Worm (Caenorhabditis elegans) whole organism, L3 larva: ENCODE measurements around the gene spe-49.

ENCODE experiments used
- R02D3.7 ChIP-seq: fragments of 150-350 bp; optimal IDR thresholded peaks from 2 replicates; lab custom pipeline; 2014; ENCODE audit warnings: missing biosample characterization, missing genetic modification characterization
- ZK546.5 ChIP-seq: sonication (generic microtip); optimal IDR thresholded peaks from 2 replicates; lab custom pipeline; 2017; ENCODE audit warnings: missing biosample characterization, missing genetic modification characterization
- aly-2 ChIP-seq: fragments of 150-350 bp; optimal IDR thresholded peaks from 2 replicates; lab custom pipeline; 2014; ENCODE audit warnings: missing biosample characterization, missing genetic modification characterization
- ama-1 ChIP-seq: fragments of 150-350 bp; optimal IDR thresholded peaks from 2 replicates; lab custom pipeline; 2018
- ceh-28 ChIP-seq: fragments of 150-350 bp; optimal IDR thresholded peaks from 2 replicates; lab custom pipeline; 2014; ENCODE audit warnings: missing biosample characterization, missing genetic modification reagents, missing genetic modification characterization
- ceh-82 ChIP-seq: fragments of 150-350 bp; optimal IDR thresholded peaks from 2 replicates; lab custom pipeline; 2014; ENCODE audit warnings: missing biosample characterization, missing genetic modification characterization
- ceh-9 ChIP-seq: sonication (generic microtip); optimal IDR thresholded peaks from 2 replicates; lab custom pipeline; 2018; ENCODE audit warnings: missing biosample characterization, missing genetic modification characterization
- egl-27 ChIP-seq: sonication (generic microtip); optimal IDR thresholded peaks from 4 replicates; lab custom pipeline; 2017; ENCODE audit warnings: missing biosample characterization, missing genetic modification reagents, missing genetic modification characterization
- elt-1 ChIP-seq: fragments of 150-350 bp; optimal IDR thresholded peaks from 2 replicates; lab custom pipeline; 2014; ENCODE audit warnings: missing biosample characterization, missing genetic modification characterization
- elt-2 ChIP-seq: sonication (generic microtip); optimal IDR thresholded peaks from 2 replicates; lab custom pipeline; 2016; ENCODE audit warnings: missing genetic modification reagents, mild to moderate bottlenecking, missing genetic modification characterization, missing compliant biosample characterization
- elt-3 ChIP-seq, 3 experiments: fragments of 150-350 bp in 1 of 3; sonication (generic microtip) in 2 of 3; optimal IDR thresholded peaks; 2 replicates in 2 of 3; 4 replicates in 1 of 3; lab custom pipeline; 2014 to 2017; ENCODE audit warnings: missing biosample characterization in 3 of 3, missing genetic modification characterization in 3 of 3
- fkh-10 ChIP-seq: sonication (generic microtip); optimal IDR thresholded peaks from 2 replicates; lab custom pipeline; 2017; ENCODE audit warnings: missing biosample characterization, missing genetic modification reagents, missing genetic modification characterization
- fkh-2 ChIP-seq: fragments of 150-350 bp; optimal IDR thresholded peaks from 2 replicates; lab custom pipeline; 2014; ENCODE audit warnings: missing biosample characterization, missing genetic modification reagents, missing genetic modification characterization
- fos-1 ChIP-seq: fragments of 150-350 bp; optimal IDR thresholded peaks from 2 replicates; lab custom pipeline; 2014; ENCODE audit warnings: missing biosample characterization, missing genetic modification characterization
- hmg-11 ChIP-seq: sonication (generic microtip); optimal IDR thresholded peaks from 2 replicates; lab custom pipeline; 2016; ENCODE audit warnings: missing genetic modification characterization, missing compliant biosample characterization
- jun-1 ChIP-seq: fragments of 150-350 bp; optimal IDR thresholded peaks from 2 replicates; lab custom pipeline; 2014; ENCODE audit warnings: missing biosample characterization, missing genetic modification reagents, missing genetic modification characterization
- lin-15B ChIP-seq: fragments of 150-350 bp; optimal IDR thresholded peaks from 2 replicates; lab custom pipeline; 2014; ENCODE audit warnings: missing biosample characterization, missing genetic modification characterization
- lin-39 ChIP-seq: fragments of 150-350 bp; optimal IDR thresholded peaks from 2 replicates; lab custom pipeline; 2018; ENCODE audit warnings: missing biosample characterization, missing genetic modification reagents, missing genetic modification characterization
- lsy-12 ChIP-seq: sonication (generic microtip); optimal IDR thresholded peaks from 2 replicates; lab custom pipeline; 2016; ENCODE audit warnings: mild to moderate bottlenecking, missing genetic modification characterization, missing compliant biosample characterization
- mdl-1 ChIP-seq: fragments of 150-350 bp; optimal IDR thresholded peaks from 2 replicates; lab custom pipeline; 2014; ENCODE audit warnings: missing biosample characterization, missing genetic modification characterization
- mml-1 ChIP-seq: fragments of 150-350 bp; sonication (generic microtip); optimal IDR thresholded peaks from 3 replicates; lab custom pipeline; 2014; ENCODE audit warnings: missing biosample characterization, missing genetic modification characterization
- nfya-1 ChIP-seq: sonication (generic microtip); optimal IDR thresholded peaks from 2 replicates; lab custom pipeline; 2017; ENCODE audit warnings: missing genetic modification characterization, mild to moderate bottlenecking, missing compliant biosample characterization, antibody characterized with exemption, moderate library complexity; ENCODE audit not compliant: insufficient read depth
- nhr-11 ChIP-seq: fragments of 150-350 bp; optimal IDR thresholded peaks from 2 replicates; lab custom pipeline; 2014; ENCODE audit warnings: missing biosample characterization, missing genetic modification characterization
- nhr-12 ChIP-seq: fragments of 150-350 bp; optimal IDR thresholded peaks from 2 replicates; lab custom pipeline; 2014; ENCODE audit warnings: missing biosample characterization, missing genetic modification characterization
- nhr-23 ChIP-seq: fragments of 150-350 bp; optimal IDR thresholded peaks from 2 replicates; lab custom pipeline; 2014; ENCODE audit warnings: missing biosample characterization, missing genetic modification reagents, missing genetic modification characterization
- nhr-237 ChIP-seq: fragments of 150-350 bp; optimal IDR thresholded peaks from 2 replicates; lab custom pipeline; 2014; ENCODE audit warnings: missing biosample characterization, missing genetic modification characterization
- nhr-25 ChIP-seq: sonication (generic microtip); optimal IDR thresholded peaks from 2 replicates; lab custom pipeline; 2017; ENCODE audit warnings: missing biosample characterization, missing genetic modification characterization
- nhr-43 ChIP-seq: sonication (generic microtip); optimal IDR thresholded peaks from 2 replicates; lab custom pipeline; 2016; ENCODE audit warnings: mild to moderate bottlenecking, missing genetic modification characterization, missing compliant biosample characterization; ENCODE audit not compliant: poor library complexity, severe bottlenecking
- nhr-67 ChIP-seq: fragments of 150-350 bp; optimal IDR thresholded peaks from 2 replicates; lab custom pipeline; 2014; ENCODE audit warnings: missing biosample characterization, missing genetic modification characterization
- nhr-76 ChIP-seq: fragments of 150-350 bp; sonication (generic microtip); optimal IDR thresholded peaks from 5 replicates; lab custom pipeline; 2014; ENCODE audit warnings: missing biosample characterization, missing genetic modification characterization
- nhr-77 ChIP-seq: fragments of 150-350 bp; optimal IDR thresholded peaks from 2 replicates; lab custom pipeline; 2014; ENCODE audit warnings: missing biosample characterization, missing genetic modification characterization
- pha-4 ChIP-seq: fragments of 150-350 bp; optimal IDR thresholded peaks from 2 replicates; lab custom pipeline; 2014; ENCODE audit warnings: missing biosample characterization, missing genetic modification reagents, missing genetic modification characterization
- pqm-1 ChIP-seq: fragments of 150-350 bp; optimal IDR thresholded peaks from 2 replicates; lab custom pipeline; 2017; ENCODE audit warnings: missing biosample characterization, missing genetic modification characterization, inconsistent platforms
- sea-2 ChIP-seq: fragments of 150-350 bp; sonication (generic microtip); optimal IDR thresholded peaks from 4 replicates; lab custom pipeline; 2014; ENCODE audit warnings: missing biosample characterization, missing genetic modification reagents, missing genetic modification characterization
- skn-1 ChIP-seq: fragments of 150-350 bp; optimal IDR thresholded peaks from 2 replicates; lab custom pipeline; 2014; ENCODE audit warnings: missing biosample characterization, missing genetic modification characterization
- snpc-4 ChIP-seq: fragments of 150-350 bp; optimal IDR thresholded peaks from 2 replicates; lab custom pipeline; 2014; ENCODE audit warnings: missing biosample characterization, missing genetic modification characterization
- tbx-2 ChIP-seq: sonication (generic microtip); optimal IDR thresholded peaks from 2 replicates; lab custom pipeline; 2016; ENCODE audit warnings: mild to moderate bottlenecking, missing genetic modification characterization, missing compliant biosample characterization
- unc-39 ChIP-seq: sonication (generic microtip); optimal IDR thresholded peaks from 4 replicates; lab custom pipeline; 2017; ENCODE audit warnings: missing biosample characterization, missing genetic modification characterization
- unc-62 ChIP-seq: fragments of 150-350 bp; sonication (generic microtip); optimal IDR thresholded peaks from 4 replicates; lab custom pipeline; 2014; ENCODE audit warnings: missing biosample characterization, missing genetic modification reagents, missing genetic modification characterization
- ztf-11 ChIP-seq: fragments of 150-350 bp; optimal IDR thresholded peaks from 2 replicates; lab custom pipeline; 2014; ENCODE audit warnings: missing biosample characterization, missing genetic modification characterization
- ztf-4 ChIP-seq: fragments of 150-350 bp; optimal IDR thresholded peaks from 2 replicates; lab custom pipeline; 2014; ENCODE audit warnings: missing biosample characterization, missing genetic modification characterization

spe-49 gene

DNA sequence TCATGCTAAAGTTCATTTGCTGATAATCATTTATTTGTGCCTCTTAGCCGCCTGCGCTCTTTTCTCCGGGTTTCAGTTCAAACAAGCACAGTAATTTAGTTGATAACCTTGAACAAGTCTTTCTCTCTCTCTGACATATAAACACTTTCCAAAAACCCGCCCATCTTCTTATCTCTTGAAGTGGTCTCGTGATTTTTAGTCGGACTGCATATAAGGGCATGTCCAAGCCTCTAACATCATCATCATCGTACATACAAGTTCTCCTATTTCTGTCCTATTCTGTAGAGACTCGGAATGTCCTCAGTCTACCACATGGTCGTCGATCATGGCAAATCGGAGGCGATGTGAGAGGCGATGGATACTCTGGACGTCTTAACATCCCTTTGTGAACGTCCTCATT is 5.0 kb upstream of the spe-49 start, which contains the start of gene F31F7.1:
Gene F31F7.1 (plus strand): TSS at position 235 of the 400 bp plus-strand sequence.
- TF ChIP-seq nfya-1 (tag; lab: Kevin White, UChicago) (peak; percentile 16), nhr-237 (tag; lab: Kevin White, UChicago) (no peak), nhr-43 (peak; percentile 84), nhr-11 (tag; lab: Kevin White, UChicago) (no peak), ztf-11 (no peak), lin-15B (tag; lab: Kevin White, UChicago) (no peak), egl-27 (tag; lab: Kevin White, UChicago) (peak; percentile 37), nhr-67 (no peak), elt-1 (tag; lab: Kevin White, UChicago) (no peak), nhr-77 (tag; lab: Kevin White, UChicago) (no peak), unc-39 (tag; lab: Kevin White, UChicago) (no peak), pqm-1 (tag; lab: Kevin White, UChicago) (peak; percentile 96), lsy-12 (tag; lab: Kevin White, UChicago) (peak; percentile 32), mml-1 (tag; lab: Kevin White, UChicago) (no peak), nhr-23 (tag; lab: Kevin White, UChicago) (peak; percentile 27), fkh-2 (tag; lab: Kevin White, UChicago) (no peak), tbx-2 (tag; lab: Kevin White, UChicago) (no peak), jun-1 (tag; lab: Kevin White, UChicago) (peak; percentile 80), nhr-25 (tag; lab: Kevin White, UChicago) (peak; percentile 72), nhr-12 (tag; lab: Kevin White, UChicago) (no peak), ama-1 (lab: Kevin White, UChicago) (peak; percentile 86), elt-2 (tag; lab: Kevin White, UChicago) (peak; percentile 99), snpc-4 (no peak), skn-1 (tag; lab: Kevin White, UChicago) (no peak), fkh-10 (GFP tag; lab: Kevin White, UChicago) (no peak), sea-2 (GFP tag; lab: Kevin White, UChicago) (no peak), unc-62 (GFP tag; lab: Kevin White, UChicago) (no peak), ceh-9 (tag; lab: Kevin White, UChicago) (no peak), mdl-1 (tag; lab: Kevin White, UChicago) (no peak), pha-4 (peak; percentile 8), nhr-76 (tag; lab: Kevin White, UChicago) (no peak), ceh-82 (no peak), elt-3 (tag; optimal IDR thresholded peaks at IDR 0.05; lab: Kevin White, UChicago) (peak in 1 of 3 experiments; percentile 75), ztf-4 (tag; lab: Kevin White, UChicago) (no peak), fos-1 (tag; lab: Kevin White, UChicago) (no peak), ZK546.5 (tag; lab: Kevin White, UChicago) (no peak), R02D3.7 (tag; lab: Kevin White, UChicago) (no peak), aly-2 (tag; lab: Kevin White, UChicago) (no peak), lin-39 (tag; lab: Kevin White, UChicago) (no peak), hmg-11 (tag; lab: Kevin White, UChicago) (no peak), ceh-28 (tag; lab: Kevin White, UChicago) (peak; percentile 22)

DNA sequence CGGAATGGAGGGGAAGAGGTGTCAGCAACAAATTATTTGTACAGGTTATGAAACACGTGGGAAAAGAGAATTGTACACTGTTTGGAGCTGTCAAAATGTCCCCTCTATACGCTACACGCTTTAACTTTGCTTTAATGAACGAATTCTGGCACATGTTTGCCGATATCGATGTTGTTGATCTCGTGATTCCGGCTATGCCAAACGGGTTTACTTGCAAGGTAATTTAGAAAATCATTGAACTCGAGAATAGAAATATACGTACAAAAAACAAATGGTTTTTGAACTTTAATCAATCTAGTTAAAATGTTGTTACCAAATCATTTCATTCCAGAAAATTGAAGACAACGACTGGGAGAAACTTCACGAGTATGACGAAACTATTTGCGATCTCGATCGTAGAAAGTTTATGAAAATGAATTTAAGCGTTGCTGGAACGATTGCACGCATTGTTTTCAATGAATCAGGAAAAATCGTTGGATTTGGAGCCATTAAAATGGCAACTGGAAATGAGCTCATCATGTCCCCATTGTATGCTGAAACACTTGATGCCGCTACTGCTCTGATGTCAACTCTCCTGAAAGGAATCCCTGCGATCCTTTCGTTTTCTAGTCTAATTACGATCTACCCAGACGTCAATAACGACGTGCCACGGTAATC is 3.9 kb upstream of the spe-49 start:
- TF ChIP-seq fkh-2 (tag; lab: Kevin White, UChicago) (no peak), ama-1 (lab: Kevin White, UChicago) (peak; percentile 2), jun-1 (tag; lab: Kevin White, UChicago) (peak; percentile 20), egl-27 (tag; lab: Kevin White, UChicago) (no peak), lin-15B (tag; lab: Kevin White, UChicago) (no peak), fos-1 (tag; lab: Kevin White, UChicago) (no peak), elt-1 (tag; lab: Kevin White, UChicago) (no peak), nhr-43 (peak; percentile 21), aly-2 (tag; lab: Kevin White, UChicago) (no peak), pha-4 (no peak), nhr-25 (tag; lab: Kevin White, UChicago) (peak; percentile 41), ceh-9 (tag; lab: Kevin White, UChicago) (no peak)
